Worm (Caenorhabditis elegans): ENCODE data around the gene cash-1.

Gene cash-1

DNA sequence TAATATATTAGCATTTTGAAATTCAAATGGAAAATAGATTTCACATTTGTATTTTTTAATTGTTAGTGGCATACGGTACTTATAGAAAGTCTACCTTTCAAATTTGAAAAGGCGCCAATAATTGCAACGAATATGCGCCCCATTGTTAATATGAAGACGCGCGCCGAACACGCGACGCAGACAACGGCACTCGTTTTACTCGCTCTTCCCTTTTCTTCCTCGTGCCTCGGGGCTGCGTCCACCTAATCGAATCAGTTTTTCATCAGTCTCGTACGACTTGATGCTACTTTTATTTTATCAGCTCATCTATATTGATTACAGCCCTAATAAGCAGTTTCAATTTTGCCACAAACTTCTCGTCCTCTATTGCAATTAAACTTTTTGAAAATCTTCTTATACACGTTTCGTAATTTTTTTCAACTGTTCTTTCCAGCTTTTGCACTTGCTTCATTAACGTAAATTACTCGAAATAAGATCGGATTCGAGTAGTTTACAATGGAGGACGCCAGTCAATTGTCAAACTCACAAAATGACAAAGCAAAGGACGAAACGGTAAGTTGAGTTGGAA, at the start of gene cash-1:
cash-1 (plus strand) TSS at position 432 of the 568 bp plus-strand sequence.
- TF ChIP-seq hlh-4 (tag; optimal IDR thresholded peaks at IDR 0.05), result no peak
- TF ChIP-seq tbx-2 (tag; optimal IDR thresholded peaks at IDR 0.05), result peak; percentile 71
- TF ChIP-seq alr-1 (tag; optimal IDR thresholded peaks at IDR 0.05; ENCODE audit: borderline replicate concordance), result no peak
- no peak for TF ChIP-seq fkh-4 (tag; optimal IDR thresholded peaks at IDR 0.05; ENCODE audit: borderline replicate concordance)
- TF ChIP-seq fkh-10 (GFP tag; optimal IDR thresholded peaks at IDR 0.05), result peak; percentile 36
- TF ChIP-seq snpc-4 (tag; optimal IDR thresholded peaks at IDR 0.05), result peak; percentile 55
- no peak for TF ChIP-seq unc-98 (GFP tag; IDR thresholded peaks at IDR 0.05)
- no peak for TF ChIP-seq pqm-1 (tag; optimal IDR thresholded peaks at IDR 0.05)
- TF ChIP-seq unc-86 (tag; optimal IDR thresholded peaks at IDR 0.05), result no peak
- TF ChIP-seq unc-30 (tag; optimal IDR thresholded peaks at IDR 0.05), result no peak
- peak in 1 of 6 experiments; percentile 45 for TF ChIP-seq elt-3 (tag; optimal IDR thresholded peaks at IDR 0.05)
- TF ChIP-seq lin-15B (tag; optimal IDR thresholded peaks at IDR 0.05), result peak; percentile 85
- TF ChIP-seq nhr-76 (tag; optimal IDR thresholded peaks at IDR 0.05), result no peak
- peak; percentile 72 to 84 for TF ChIP-seq efl-1 (optimal IDR thresholded peaks at IDR 0.05)
- peak; percentile 87 to 98 for TF ChIP-seq efl-1 (GFP tag; optimal IDR thresholded peaks at IDR 0.05 in 1 of 2)
- TF ChIP-seq fkh-8 (tag; optimal IDR thresholded peaks at IDR 0.05), result peak; percentile 71
- TF ChIP-seq nhr-237 (tag; optimal IDR thresholded peaks at IDR 0.05), result no peak
- no peak for TF ChIP-seq hlh-17 (GFP tag; optimal IDR thresholded peaks at IDR 0.05; ENCODE audit: borderline replicate concordance)
- peak; percentile 60 for TF ChIP-seq nhr-90 (tag; optimal IDR thresholded peaks at IDR 0.05; ENCODE audit: poor library complexity)
- no peak for TF ChIP-seq ceh-90 (tag; optimal IDR thresholded peaks at IDR 0.05)
- no peak for TF ChIP-seq mef-2 (tag; optimal IDR thresholded peaks at IDR 0.05)
- TF ChIP-seq ces-1 (GFP tag; optimal IDR thresholded peaks at IDR 0.05), result no peak
- TF ChIP-seq nhr-47 (tag; optimal IDR thresholded peaks at IDR 0.05), result peak; percentile 73
- TF ChIP-seq lin-14 (GFP tag; optimal IDR thresholded peaks at IDR 0.05), result peak; percentile 84
- TF ChIP-seq grh-1 (GFP tag; IDR thresholded peaks at IDR 0.05), result no peak
- peak; percentile 61 for TF ChIP-seq swsn-7 (tag; optimal IDR thresholded peaks at IDR 0.05)
- TF ChIP-seq ceh-63 (GFP tag; optimal IDR thresholded peaks at IDR 0.05), result no peak
- TF ChIP-seq efl-3 (GFP tag; optimal IDR thresholded peaks at IDR 0.05), result no peak
- TF ChIP-seq lsy-2 (tag; optimal IDR thresholded peaks at IDR 0.05), result peak; percentile 56 to 86
- TF ChIP-seq ama-1 (optimal IDR thresholded peaks at IDR 0.05), result no peak
- no peak for TF ChIP-seq C34B4.2 (tag; optimal IDR thresholded peaks at IDR 0.05)
- peak; percentile 71 for TF ChIP-seq mep-1 (tag; optimal IDR thresholded peaks at IDR 0.05)
- peak; percentile 42 for TF ChIP-seq nhr-85 (tag)
- no peak for TF ChIP-seq ztf-4 (tag; optimal IDR thresholded peaks at IDR 0.05)
- no peak for TF ChIP-seq nhr-12 (tag; optimal IDR thresholded peaks at IDR 0.05)
- TF ChIP-seq aly-2 (tag; optimal IDR thresholded peaks at IDR 0.05), result no peak
- TF ChIP-seq ztf-11 (tag; optimal IDR thresholded peaks at IDR 0.05), result no peak
- TF ChIP-seq lir-3 (tag; optimal IDR thresholded peaks at IDR 0.05; ENCODE audit: poor library complexity), result peak; percentile 31
- no peak for TF ChIP-seq irx-1 (tag; optimal IDR thresholded peaks at IDR 0.05)
- TF ChIP-seq ets-5 (GFP tag; IDR thresholded peaks at IDR 0.05), result no peak
- TF ChIP-seq mdl-1 (tag; optimal IDR thresholded peaks at IDR 0.05), result peak in 1 of 2 experiments; percentile 82
- no peak for TF ChIP-seq mab-9 (GFP tag; IDR thresholded peaks at IDR 0.05)
- TF ChIP-seq ceh-8 (GFP tag; optimal IDR thresholded peaks at IDR 0.05), result peak; percentile 47
- no peak for TF ChIP-seq lin-39 (tag; optimal IDR thresholded peaks at IDR 0.05)
- TF ChIP-seq nhr-77 (tag; optimal IDR thresholded peaks at IDR 0.05), result peak; percentile 39
- no peak for TF ChIP-seq unc-62 (GFP tag; optimal IDR thresholded peaks at IDR 0.05)
- TF ChIP-seq sptf-1 (tag; optimal IDR thresholded peaks at IDR 0.05), result no peak
- TF ChIP-seq aha-1 (tag; optimal IDR thresholded peaks at IDR 0.05), result no peak
- no peak for TF ChIP-seq pag-3 (tag; optimal IDR thresholded peaks at IDR 0.05; ENCODE audit: borderline replicate concordance, insufficient read depth)
- TF ChIP-seq rnt-1 (tag; optimal IDR thresholded peaks at IDR 0.05), result peak; percentile 68
- TF ChIP-seq jun-1 (tag; optimal IDR thresholded peaks at IDR 0.05), result no peak
- no peak for TF ChIP-seq C04F5.9 (tag; optimal IDR thresholded peaks at IDR 0.05)
- TF ChIP-seq lin-13 (GFP tag; optimal IDR thresholded peaks at IDR 0.05), result peak; percentile 52

Data from whole organism, L1 larva.